Worm (Caenorhabditis elegans) whole organism, young adult: Measurements from ENCODE around the gene srg-38.

Experiments used
- F10E7.11 ChIP-seq: sonication (generic microtip); optimal IDR thresholded peaks from 2 replicates; lab custom pipeline; 2017; ENCODE audit warnings: mild to moderate bottlenecking, missing genetic modification characterization, moderate library complexity, missing compliant biosample characterization
- F39B2.1 ChIP-seq: fragments of 200-800 bp; sonication (Bioruptor generic); IDR thresholded peaks from 2 replicates; pipeline ENCODE4 v1.3.6; 2022; ENCODE audit warnings: missing genetic modification reagents, missing genetic modification characterization, missing compliant biosample characterization
- attf-6 ChIP-seq: fragments of 200-800 bp; sonication (Bioruptor generic); IDR thresholded peaks from 2 replicates; pipeline ENCODE4 v1.3.6; 2022; ENCODE audit warnings: missing genetic modification reagents, missing genetic modification characterization, missing compliant biosample characterization
- cebp-1 ChIP-seq, 2 experiments: fragments of 200-800 bp in 1 of 2; sonication (Bioruptor generic) in 1 of 2; sonication (generic microtip) in 1 of 2; IDR thresholded peaks in 1 of 2; optimal IDR thresholded peaks in 1 of 2; 2 replicates each; pipeline versions ENCODE4 v1.3.6 to Lab custom; 2017 to 2022; ENCODE audit warnings: missing compliant biosample characterization in 2 of 2, missing genetic modification characterization in 2 of 2, mild to moderate bottlenecking in 1 of 2, missing genetic modification reagents in 1 of 2, moderate library complexity in 1 of 2
- efl-1 ChIP-seq: fragments of 150-350 bp; optimal IDR thresholded peaks from 2 replicates; lab custom pipeline; 2014; ENCODE audit warnings: missing biosample characterization, missing genetic modification reagents, missing genetic modification characterization
- nhr-80 ChIP-seq: sonication (generic microtip); optimal IDR thresholded peaks from 2 replicates; lab custom pipeline; 2016; ENCODE audit warnings: missing genetic modification characterization, missing compliant biosample characterization
- rpc-1 ChIP-seq, 2 experiments: fragments of 150-350 bp in 1 of 2; sonication (generic microtip) in 1 of 2; optimal IDR thresholded peaks; 2 replicates each; lab custom pipeline; 2014 to 2018; ENCODE audit warnings: missing biosample characterization in 1 of 2, missing genetic modification characterization in 1 of 2, missing genetic modification reagents in 1 of 2, missing genotype in 1 of 2
- tbx-9 ChIP-seq: sonication (generic microtip); optimal IDR thresholded peaks from 2 replicates; lab custom pipeline; 2016; ENCODE audit warnings: borderline replicate concordance, missing genetic modification characterization, inconsistent platforms, missing compliant biosample characterization
- tlf-1 ChIP-seq: fragments of 200-800 bp; sonication (Bioruptor generic); optimal IDR thresholded peaks from 2 replicates; lab custom pipeline; 2018; ENCODE audit warnings: mild to moderate bottlenecking, missing genetic modification characterization, missing compliant biosample characterization
- unc-130 ChIP-seq: sonication (generic microtip); optimal IDR thresholded peaks from 2 replicates; lab custom pipeline; 2016; ENCODE audit warnings: missing genetic modification reagents, missing genetic modification characterization, missing compliant biosample characterization
- ztf-22 ChIP-seq: fragments of 200-800 bp; sonication (Bioruptor generic); optimal IDR thresholded peaks from 2 replicates; lab custom pipeline; 2018; ENCODE audit warnings: mild to moderate bottlenecking, missing genetic modification characterization, moderate library complexity, missing compliant biosample characterization

DNA sequence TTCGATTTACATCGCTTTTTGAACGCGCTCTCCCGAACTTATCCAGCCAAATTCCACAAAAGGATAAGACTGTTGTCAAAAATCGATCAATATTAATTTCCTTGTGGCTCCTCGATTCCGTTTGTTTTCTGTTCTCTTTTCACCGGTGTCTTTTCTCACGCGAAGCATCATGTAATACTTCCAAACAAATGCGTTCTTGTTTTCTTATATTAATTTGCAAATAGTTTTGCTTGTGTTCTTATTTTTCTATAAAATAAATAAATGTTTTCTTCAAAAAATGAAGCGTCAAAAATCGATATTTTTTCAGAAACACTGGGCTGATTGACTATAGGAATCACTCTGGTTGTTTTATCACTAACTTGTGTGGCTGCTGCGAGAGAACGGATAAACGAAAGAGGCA, 41.8 kb downstream of the srg-38 start, which contains the start of gene math-33:
- TF ChIP-seq efl-1 (GFP tag; lab: Kevin White, UChicago) (no peak), tbx-9 (no peak), F39B2.1 (GFP tag; lab: Robert Waterston, UW) (no peak), attf-6 (GFP tag; lab: Robert Waterston, UW) (no peak), rpc-1 (optimal IDR thresholded peaks at IDR 0.05; lab: Kevin White, UChicago) (no peak), rpc-1 (tag; optimal IDR thresholded peaks at IDR 0.05; lab: Kevin White, UChicago) (no peak), ztf-22 (no peak), tlf-1 (GFP tag; lab: Kevin White, UChicago) (no peak), cebp-1 (GFP tag; IDR thresholded peaks at IDR 0.05; lab: Robert Waterston, UW) (no peak), cebp-1 (tag; optimal IDR thresholded peaks at IDR 0.05; lab: Kevin White, UChicago) (no peak), nhr-80 (tag; lab: Kevin White, UChicago) (no peak), unc-130 (GFP tag; lab: Kevin White, UChicago) (no peak), F10E7.11 (tag; lab: Kevin White, UChicago) (no peak)
